Worm (Caenorhabditis elegans): Measurements from ENCODE around the gene F08F8.10.

F08F8.10 gene

ce11 chrIII:7369394-7370024, 12.3 kb upstream of the F08F8.10 start:
- no peak for TF ChIP-seq xnd-1 (tag; optimal IDR thresholded peaks at IDR 0.05)
- TF ChIP-seq B0261.1 (tag; optimal IDR thresholded peaks at IDR 0.05), result no peak
- no peak for TF ChIP-seq ceh-27 (GFP tag; optimal IDR thresholded peaks at IDR 0.05)
- no peak for TF ChIP-seq F55B11.4 (tag; optimal IDR thresholded peaks at IDR 0.05; ENCODE audit: borderline replicate concordance, insufficient read depth)
- no peak for TF ChIP-seq rcor-1 (GFP tag; IDR thresholded peaks at IDR 0.05)
- TF ChIP-seq lir-1 (GFP tag; conservative IDR thresholded peaks at IDR 0.05), result no peak
- no peak for TF ChIP-seq tbp1 (GFP tag; optimal IDR thresholded peaks at IDR 0.05)
- no peak for TF ChIP-seq F10E7.11 (tag; optimal IDR thresholded peaks at IDR 0.05)
- TF ChIP-seq C17E4.6 (GFP tag; IDR thresholded peaks at IDR 0.05), result no peak
- TF ChIP-seq chd-7 (tag; optimal IDR thresholded peaks at IDR 0.05), result peak; percentile 39
- TF ChIP-seq snpc-1.1 (tag; optimal IDR thresholded peaks at IDR 0.05; ENCODE audit: insufficient read depth), result no peak
- no peak for TF ChIP-seq bed-2 (GFP tag; IDR thresholded peaks at IDR 0.05)
- no peak for TF ChIP-seq ztf-6 (GFP tag; IDR thresholded peaks at IDR 0.05)
- TF ChIP-seq Y95B8A.8 (GFP tag; IDR thresholded peaks at IDR 0.05), result 0 out of 2 replicates have a peak, but pooled peaks have one; percentile 11
- TF ChIP-seq snpc-1.3 (tag; optimal IDR thresholded peaks at IDR 0.05; ENCODE audit: insufficient read depth), result no peak
- no peak for TF ChIP-seq ztf-28 (GFP tag; IDR thresholded peaks at IDR 0.05)
- TF ChIP-seq bed-1 (GFP tag; IDR thresholded peaks at IDR 0.05), result no peak
- 0 out of 2 replicates have a peak, but pooled peaks have one; percentile 13 for TF ChIP-seq B0336.3 (GFP tag; IDR thresholded peaks at IDR 0.05)
- TF ChIP-seq K11D2.4 (GFP tag; IDR thresholded peaks at IDR 0.05), result no peak
- TF ChIP-seq dpl-1 (GFP tag; optimal IDR thresholded peaks at IDR 0.05), result no peak
- no peak for TF ChIP-seq ceh-100 (GFP tag; IDR thresholded peaks at IDR 0.05)
- TF ChIP-seq T26A5.8 (tag; optimal IDR thresholded peaks at IDR 0.05), result peak; percentile 21
- 0 out of 2 replicates have a peak, but pooled peaks have one; percentile 9 for TF ChIP-seq ceh-40 (GFP tag; IDR thresholded peaks at IDR 0.05)
- TF ChIP-seq ets-4 (GFP tag; optimal IDR thresholded peaks at IDR 0.05), result no peak
- no peak for TF ChIP-seq nhr-80 (tag; optimal IDR thresholded peaks at IDR 0.05)
- TF ChIP-seq F33H1.4 (GFP tag; IDR thresholded peaks at IDR 0.05), result no peak
- no peak for TF ChIP-seq aptf-2 (GFP tag; conservative IDR thresholded peaks at IDR 0.05)
- TF ChIP-seq ceh-79 (tag; optimal IDR thresholded peaks at IDR 0.05), result no peak
- no peak for TF ChIP-seq ceh-91 (GFP tag; IDR thresholded peaks at IDR 0.05)
- peak; percentile 45 for TF ChIP-seq F57C9.4 (tag; optimal IDR thresholded peaks at IDR 0.05)
- no peak for TF ChIP-seq lin-35 (GFP tag; optimal IDR thresholded peaks at IDR 0.05)
- TF ChIP-seq sea-2 (GFP tag; IDR thresholded peaks at IDR 0.05), result no peak
- peak; percentile 76 for TF ChIP-seq repo-1 (tag; optimal IDR thresholded peaks at IDR 0.05)
- TF ChIP-seq mcd-1 (GFP tag; IDR thresholded peaks at IDR 0.05), result no peak
- TF ChIP-seq egrh-3 (GFP tag; IDR thresholded peaks at IDR 0.05), result no peak
- no peak for TF ChIP-seq let-526 (GFP tag; IDR thresholded peaks at IDR 0.05)
- no peak for TF ChIP-seq sdz-38 (tag; optimal IDR thresholded peaks at IDR 0.05)
- 0 out of 2 replicates have a peak, but pooled peaks have one; percentile 36 for TF ChIP-seq pbrm-1 (GFP tag; IDR thresholded peaks at IDR 0.05)
- TF ChIP-seq lin-26 (GFP tag; IDR thresholded peaks at IDR 0.05), result peak; percentile 14; the same call in 1 of the 2 replicates
- no peak for TF ChIP-seq cebp-1 (GFP tag; IDR thresholded peaks at IDR 0.05)
- TF ChIP-seq cebp-1 (tag; optimal IDR thresholded peaks at IDR 0.05), result peak; percentile 43
- TF ChIP-seq akir-1 (GFP tag; optimal IDR thresholded peaks at IDR 0.05), result no peak
- no peak for TF ChIP-seq unc-130 (GFP tag; optimal IDR thresholded peaks at IDR 0.05)
- no peak; the same call in 1 of the 2 replicates for TF ChIP-seq C06A6.2 (GFP tag; conservative IDR thresholded peaks at IDR 0.05)
- no peak for TF ChIP-seq ccch-3 (GFP tag; optimal IDR thresholded peaks at IDR 0.05)
- TF ChIP-seq Y56A3A.18 (GFP tag; IDR thresholded peaks at IDR 0.05), result 0 out of 2 replicates have a peak, but pooled peaks have one; percentile 47
- TF ChIP-seq die-1 (tag; optimal IDR thresholded peaks at IDR 0.05), result no peak
- TF ChIP-seq hmg-20 (GFP tag; IDR thresholded peaks at IDR 0.05), result no peak
